Worm (Caenorhabditis elegans) whole organism, L4 larva: ENCODE data around the gene gpx-6.

Source experiments
- D1046.2 ChIP-seq: fragments of 200-800 bp; sonication (Bioruptor generic); IDR thresholded peaks from 2 replicates; pipeline ENCODE4 v1.3.6; 2022; ENCODE audit warnings: missing genetic modification characterization, missing compliant biosample characterization
- F10B5.3 ChIP-seq: sonication (generic microtip); optimal IDR thresholded peaks from 2 replicates; lab custom pipeline; 2016; ENCODE audit warnings: mild to moderate bottlenecking, missing genetic modification characterization, missing compliant biosample characterization
- F37D6.2 ChIP-seq: sonication (generic microtip); optimal IDR thresholded peaks from 2 replicates; lab custom pipeline; 2016; ENCODE audit warnings: mild to moderate bottlenecking, missing genetic modification characterization, missing compliant biosample characterization
- F44E2.7 ChIP-seq: fragments of 200-800 bp; sonication (Bioruptor generic); IDR thresholded peaks from 2 replicates; pipeline ENCODE4 v2.1.2; 2022; ENCODE audit warnings: missing genetic modification characterization, missing compliant biosample characterization
- R02D3.7 ChIP-seq: fragments of 150-350 bp; sonication (generic microtip); optimal IDR thresholded peaks from 3 replicates; lab custom pipeline; 2014; ENCODE audit warnings: missing biosample characterization, missing genetic modification characterization
- T20F7.1 ChIP-seq: fragments of 200-800 bp; sonication (Bioruptor generic); optimal IDR thresholded peaks from 2 replicates; lab custom pipeline; 2018; ENCODE audit warnings: mild to moderate bottlenecking, missing genetic modification characterization, missing compliant biosample characterization
- aly-2 ChIP-seq: sonication (generic microtip); optimal IDR thresholded peaks from 2 replicates; lab custom pipeline; 2018; ENCODE audit warnings: missing biosample characterization, missing genetic modification characterization
- attf-4 ChIP-seq: sonication (generic microtip); optimal IDR thresholded peaks from 3 replicates; lab custom pipeline; 2017; ENCODE audit warnings: missing biosample characterization, missing genetic modification characterization
- ceh-32 ChIP-seq: sonication (generic microtip); optimal IDR thresholded peaks from 2 replicates; lab custom pipeline; 2016; ENCODE audit warnings: mild to moderate bottlenecking, missing genetic modification characterization, missing compliant biosample characterization; ENCODE audit not compliant: poor library complexity
- ceh-44 ChIP-seq: fragments of 200-800 bp; sonication (Bioruptor generic); IDR thresholded peaks from 2 replicates; pipeline ENCODE4 v1.3.6; 2022; ENCODE audit warnings: missing genetic modification reagents, missing genetic modification characterization, missing compliant biosample characterization
- ceh-62 ChIP-seq: sonication (generic microtip); optimal IDR thresholded peaks from 2 replicates; lab custom pipeline; 2017; ENCODE audit warnings: missing biosample characterization, missing genetic modification characterization
- ceh-82 ChIP-seq: sonication (generic microtip); optimal IDR thresholded peaks from 2 replicates; lab custom pipeline; 2017; ENCODE audit warnings: missing biosample characterization, missing genetic modification characterization
- daf-16 ChIP-seq, 3 experiments: sonication (generic microtip); optimal IDR thresholded peaks; 2 replicates each; lab custom pipeline; 2016 to 2017; ENCODE audit warnings: missing genetic modification characterization in 3 of 3, missing genetic modification reagents in 3 of 3, mild to moderate bottlenecking in 2 of 3, missing compliant biosample characterization in 2 of 3, missing biosample characterization in 1 of 3, moderate library complexity in 1 of 3
- daf-19 ChIP-seq: fragments of 200-800 bp; sonication (Bioruptor generic); conservative IDR thresholded peaks from 2 replicates; pipeline ENCODE4 v1.3.6; 2022; ENCODE audit warnings: missing genetic modification characterization, missing compliant biosample characterization
- daf-8 ChIP-seq: fragments of 200-800 bp; sonication (Bioruptor generic); IDR thresholded peaks from 2 replicates; pipeline ENCODE4 v1.3.6; 2022; ENCODE audit warnings: missing genetic modification characterization, missing compliant biosample characterization
- dmd-6 ChIP-seq: fragments of 200-800 bp; sonication (Bioruptor generic); IDR thresholded peaks from 2 replicates; pipeline ENCODE4 v1.3.6; 2022; ENCODE audit warnings: missing genetic modification reagents, missing genetic modification characterization, missing compliant biosample characterization
- dmd-8 ChIP-seq: fragments of 200-800 bp; sonication (Bioruptor generic); IDR thresholded peaks from 2 replicates; pipeline ENCODE4 v1.3.6; 2022; ENCODE audit warnings: missing genetic modification characterization, missing compliant biosample characterization
- dpl-1 ChIP-seq: fragments of 150-350 bp; optimal IDR thresholded peaks from 2 replicates; lab custom pipeline; 2014; ENCODE audit warnings: missing biosample characterization, missing genetic modification reagents, missing genetic modification characterization
- dve-1 ChIP-seq: sonication (generic microtip); optimal IDR thresholded peaks from 2 replicates; lab custom pipeline; 2017; ENCODE audit warnings: antibody characterized with exemption, mild to moderate bottlenecking, missing genetic modification characterization, missing compliant biosample characterization; ENCODE audit not compliant: insufficient read depth
- egl-43 ChIP-seq: fragments of 200-800 bp; sonication (Bioruptor generic); IDR thresholded peaks from 2 replicates; pipeline ENCODE4 v1.3.6; 2022; ENCODE audit warnings: missing genetic modification reagents, missing genetic modification characterization, missing compliant biosample characterization
- gei-8 ChIP-seq: fragments of 200-800 bp; sonication (Bioruptor generic); optimal IDR thresholded peaks from 2 replicates; lab custom pipeline; 2018; ENCODE audit warnings: mild to moderate bottlenecking, missing genetic modification characterization, missing compliant biosample characterization
- hif-1 ChIP-seq, 2 experiments: sonication (generic microtip); optimal IDR thresholded peaks; 2 replicates each; lab custom pipeline; 2016 to 2017; ENCODE audit warnings: missing compliant biosample characterization in 2 of 2, missing genetic modification characterization in 2 of 2, missing genetic modification reagents in 2 of 2, missing genotype in 2 of 2, mild to moderate bottlenecking in 1 of 2
- hlh-11 ChIP-seq: fragments of 200-800 bp; sonication (Bioruptor generic); optimal IDR thresholded peaks from 2 replicates; lab custom pipeline; 2018; ENCODE audit warnings: mild to moderate bottlenecking, missing genetic modification characterization, missing compliant biosample characterization
- hlh-30 ChIP-seq: sonication (generic microtip); optimal IDR thresholded peaks from 2 replicates; lab custom pipeline; 2017; ENCODE audit warnings: antibody characterized with exemption, mild to moderate bottlenecking, missing genetic modification characterization, missing compliant biosample characterization; ENCODE audit not compliant: insufficient read depth
- hmg-1.1 ChIP-seq: fragments of 200-800 bp; sonication (Bioruptor generic); IDR thresholded peaks from 2 replicates; pipeline ENCODE4 v1.3.6; 2022; ENCODE audit warnings: missing genetic modification reagents, missing genetic modification characterization, missing compliant biosample characterization
- jun-1 ChIP-seq: fragments of 150-350 bp; optimal IDR thresholded peaks from 2 replicates; lab custom pipeline; 2014; ENCODE audit warnings: missing biosample characterization, missing genetic modification reagents, missing genetic modification characterization
- lin-1 ChIP-seq: fragments of 200-800 bp; sonication (Bioruptor generic); IDR thresholded peaks from 2 replicates; pipeline ENCODE4 v1.3.6; 2022; ENCODE audit warnings: missing genetic modification reagents, missing genetic modification characterization, missing compliant biosample characterization
- lin-13 ChIP-seq: fragments of 150-350 bp; optimal IDR thresholded peaks from 2 replicates; lab custom pipeline; 2014; ENCODE audit warnings: missing biosample characterization, missing genetic modification reagents, missing genetic modification characterization
- lin-15B ChIP-seq: fragments of 150-350 bp; sonication (generic microtip); optimal IDR thresholded peaks from 3 replicates; lab custom pipeline; 2014; ENCODE audit warnings: missing biosample characterization, missing genetic modification characterization
- lsy-2 ChIP-seq, 2 experiments: fragments of 150-350 bp in 1 of 2; sonication (generic microtip) in 1 of 2; optimal IDR thresholded peaks; 2 replicates each; lab custom pipeline; 2014 to 2017; ENCODE audit warnings: missing biosample characterization in 2 of 2, missing genetic modification characterization in 2 of 2
- mdl-1 ChIP-seq, 2 experiments: fragments of 150-350 bp in 1 of 2; sonication (generic microtip) in 1 of 2; optimal IDR thresholded peaks; 2 replicates each; lab custom pipeline; 2014 to 2017; ENCODE audit warnings: missing biosample characterization in 2 of 2, missing genetic modification characterization in 2 of 2
- mxl-3 ChIP-seq: fragments of 200-800 bp; sonication (Bioruptor generic); optimal IDR thresholded peaks from 2 replicates; lab custom pipeline; 2018; ENCODE audit warnings: mild to moderate bottlenecking, missing genetic modification characterization, missing compliant biosample characterization
- nhr-10 ChIP-seq: fragments of 150-350 bp; optimal IDR thresholded peaks from 2 replicates; lab custom pipeline; 2014; ENCODE audit warnings: missing biosample characterization, missing genetic modification characterization
- nhr-111 ChIP-seq: fragments of 200-800 bp; sonication (Bioruptor generic); optimal IDR thresholded peaks from 2 replicates; lab custom pipeline; 2018; ENCODE audit warnings: mild to moderate bottlenecking, missing genetic modification characterization, missing compliant biosample characterization
- nhr-25 ChIP-seq: sonication (generic microtip); optimal IDR thresholded peaks from 2 replicates; lab custom pipeline; 2017; ENCODE audit warnings: missing genetic modification characterization, mild to moderate bottlenecking, missing compliant biosample characterization, antibody characterized with exemption, moderate library complexity, borderline replicate concordance; ENCODE audit not compliant: insufficient read depth
- nhr-28 ChIP-seq: fragments of 150-350 bp; optimal IDR thresholded peaks from 2 replicates; lab custom pipeline; 2014; ENCODE audit warnings: missing biosample characterization, missing genetic modification characterization
- nhr-48 ChIP-seq: sonication (generic microtip); optimal IDR thresholded peaks from 2 replicates; lab custom pipeline; 2016; ENCODE audit warnings: mild to moderate bottlenecking, missing genetic modification characterization, missing compliant biosample characterization
- nhr-6 ChIP-seq: fragments of 150-350 bp; optimal IDR thresholded peaks from 2 replicates; lab custom pipeline; 2014; ENCODE audit warnings: missing biosample characterization, missing genetic modification characterization
- nhr-77 ChIP-seq: fragments of 150-350 bp; optimal IDR thresholded peaks from 2 replicates; lab custom pipeline; 2014; ENCODE audit warnings: missing biosample characterization, missing genetic modification characterization
- pqm-1 ChIP-seq: sonication (generic microtip); optimal IDR thresholded peaks from 2 replicates; lab custom pipeline; 2017; ENCODE audit warnings: missing biosample characterization, missing genetic modification characterization
- skn-1 ChIP-seq: fragments of 150-350 bp; optimal IDR thresholded peaks from 2 replicates; lab custom pipeline; 2014; ENCODE audit warnings: missing biosample characterization, missing genetic modification characterization
- snpc-1.2 ChIP-seq: fragments of 200-800 bp; sonication (Bioruptor generic); IDR thresholded peaks from 2 replicates; pipeline ENCODE4 v1.3.6; 2022; ENCODE audit warnings: missing genetic modification reagents, missing genetic modification characterization, missing compliant biosample characterization
- spr-1 ChIP-seq: sonication (generic microtip); optimal IDR thresholded peaks from 2 replicates; lab custom pipeline; 2016; ENCODE audit warnings: mild to moderate bottlenecking, missing genetic modification characterization, missing compliant biosample characterization
- spr-3 ChIP-seq: fragments of 200-800 bp; sonication (Bioruptor generic); optimal IDR thresholded peaks from 2 replicates; lab custom pipeline; 2018; ENCODE audit warnings: mild to moderate bottlenecking, missing genetic modification characterization, missing compliant biosample characterization
- tag-97 ChIP-seq: fragments of 200-800 bp; sonication (Bioruptor generic); IDR thresholded peaks from 2 replicates; pipeline ENCODE4 v1.3.6; 2022; ENCODE audit warnings: missing genetic modification characterization, missing compliant biosample characterization
- zfp-2 ChIP-seq: sonication (generic microtip); optimal IDR thresholded peaks from 2 replicates; lab custom pipeline; 2016; ENCODE audit warnings: mild to moderate bottlenecking, missing genetic modification characterization, missing compliant biosample characterization
- ztf-11 ChIP-seq: fragments of 150-350 bp; optimal IDR thresholded peaks from 2 replicates; lab custom pipeline; 2014; ENCODE audit warnings: missing biosample characterization, missing genetic modification characterization

The gpx-6 gene

ce11 chrIV:8219987-8220386 is 2.0 kb upstream of the gpx-6 start, which contains the start of gene ocr-2:
Gene ocr-2 (minus strand): TSS chrIV:8220087.
- TF ChIP-seq lin-13 (GFP tag; lab: Kevin White, UChicago) (no peak), F37D6.2 (no peak), hif-1 (tag; optimal IDR thresholded peaks at IDR 0.05; lab: Kevin White, UChicago) (no peak), dmd-8 (no peak), D1046.2 (GFP tag; lab: Robert Waterston, UW) (no peak), lin-1 (GFP tag; lab: Robert Waterston, UW) (no peak), mxl-3 (GFP tag; lab: Kevin White, UChicago) (no peak), lin-15B (tag; lab: Kevin White, UChicago) (no peak), dve-1 (no peak), nhr-77 (tag; lab: Kevin White, UChicago) (no peak), ceh-44 (GFP tag; lab: Robert Waterston, UW) (no peak), spr-3 (GFP tag; lab: Kevin White, UChicago) (no peak), spr-1 (tag; lab: Kevin White, UChicago) (no peak), daf-19 (GFP tag; lab: Robert Waterston, UW) (no peak), jun-1 (no peak), egl-43 (no peak)

DNA sequence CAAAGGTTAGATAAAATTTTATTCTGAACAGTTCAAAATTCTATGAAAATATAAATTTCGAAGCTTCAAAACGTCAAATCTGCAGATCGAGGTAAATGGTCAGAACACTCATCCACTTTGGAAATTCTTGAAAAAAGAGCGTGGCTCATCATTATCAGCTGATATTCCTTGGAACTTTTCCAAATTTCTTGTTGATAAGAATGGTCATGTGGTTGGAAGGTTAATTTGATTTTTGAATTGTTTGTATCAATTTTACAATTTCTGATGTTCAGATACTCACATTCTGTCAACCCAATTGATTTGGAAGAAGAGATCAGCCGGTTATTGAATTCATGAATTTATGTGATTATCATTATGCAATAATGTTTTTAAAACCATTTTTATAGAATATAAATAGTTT is 1.1 kb downstream of the gpx-6 start:
- no peak for TF ChIP-seq mdl-1 (tag; optimal IDR thresholded peaks at IDR 0.05; lab: Kevin White, UChicago)
- TF ChIP-seq nhr-28 (tag; lab: Kevin White, UChicago), result peak; percentile 25
- peak; percentile 43 for TF ChIP-seq dve-1
- peak; percentile 11 for TF ChIP-seq hlh-30 (tag; lab: Kevin White, UChicago)
- TF ChIP-seq dmd-6 (GFP tag; lab: Robert Waterston, UW), result peak; percentile 36
- TF ChIP-seq daf-16 (GFP tag; optimal IDR thresholded peaks at IDR 0.05; lab: Kevin White, UChicago), result no peak
- peak; percentile 62 for TF ChIP-seq daf-16 (tag; optimal IDR thresholded peaks at IDR 0.05; lab: Kevin White, UChicago)

- TF ChIP-seq nhr-28 (tag; lab: Kevin White, UChicago) (peak; percentile 45), nhr-6 (no peak), attf-4 (no peak), hlh-30 (tag; lab: Kevin White, UChicago) (peak; percentile 82), ztf-11 (tag; lab: Kevin White, UChicago) (no peak), spr-1 (tag; lab: Kevin White, UChicago) (no peak), egl-43 (no peak), T20F7.1 (GFP tag; lab: Kevin White, UChicago) (peak; percentile 90), gei-8 (GFP tag; lab: Kevin White, UChicago) (no peak), hif-1 (tag; optimal IDR thresholded peaks at IDR 0.05; lab: Kevin White, UChicago) (no peak), zfp-2 (tag; lab: Kevin White, UChicago) (no peak), lsy-2 (tag; optimal IDR thresholded peaks at IDR 0.05; lab: Kevin White, UChicago) (no peak), mxl-3 (GFP tag; lab: Kevin White, UChicago) (peak; percentile 62), F10B5.3 (tag; lab: Kevin White, UChicago) (no peak), nhr-10 (no peak), ceh-62 (tag; lab: Kevin White, UChicago) (no peak), dmd-6 (GFP tag; lab: Robert Waterston, UW) (peak; percentile 72), hlh-11 (tag; lab: Kevin White, UChicago) (peak; percentile 64), daf-8 (GFP tag; lab: Robert Waterston, UW) (no peak), ceh-82 (no peak), hmg-1.1 (GFP tag; lab: Robert Waterston, UW) (no peak), R02D3.7 (tag; lab: Kevin White, UChicago) (no peak), mdl-1 (tag; optimal IDR thresholded peaks at IDR 0.05; lab: Kevin White, UChicago) (peak in 1 of 2 experiments; percentile 21), nhr-48 (no peak), nhr-25 (tag; lab: Kevin White, UChicago) (no peak), F44E2.7 (no peak), ceh-32 (tag; lab: Kevin White, UChicago) (no peak), pqm-1 (tag; lab: Kevin White, UChicago) (peak; percentile 2), nhr-111 (GFP tag; lab: Kevin White, UChicago) (no peak), dpl-1 (GFP tag; lab: Kevin White, UChicago) (no peak), skn-1 (no peak), snpc-1.2 (no peak), tag-97 (GFP tag; lab: Robert Waterston, UW) (no peak), aly-2 (tag; lab: Kevin White, UChicago) (no peak)
Observed at ce11 chrIV:8225357-8225756, 3.4 kb downstream of the gpx-6 start, which contains the start of gene serp-1.2. Gene serp-1.2 (plus strand): TSS chrIV:8225674.
